Fruit fly (Drosophila melanogaster) whole organism, embryonic: ENCODE measurements around the gene CG6230.

Source experiments
- CG10543 ChIP-seq: fragments of 200-800 bp; sonication (Bioruptor generic); optimal IDR thresholded peaks from 3 replicates; lab custom pipeline; 2017; ENCODE audit warnings: missing biosample characterization, mild to moderate bottlenecking, missing genetic modification characterization, moderate library complexity
- CG10565 ChIP-seq: fragments of 200-800 bp; sonication (Bioruptor generic); optimal IDR thresholded peaks from 3 replicates; lab custom pipeline; 2016; ENCODE audit warnings: missing biosample characterization, mild to moderate bottlenecking, missing genetic modification characterization
- CG12071 ChIP-seq: fragments of 200-800 bp; sonication (Bioruptor generic); optimal IDR thresholded peaks from 3 replicates; lab custom pipeline; 2018; ENCODE audit warnings: missing biosample characterization, mild to moderate bottlenecking, missing genetic modification characterization
- CG12155 ChIP-seq: fragments of 200-800 bp; sonication (Bioruptor generic); optimal IDR thresholded peaks from 3 replicates; lab custom pipeline; 2016; ENCODE audit warnings: missing biosample characterization, missing genetic modification characterization
- CG12744 ChIP-seq: fragments of 200-800 bp; sonication (Bioruptor generic); optimal IDR thresholded peaks from 2 replicates; lab custom pipeline; 2016; ENCODE audit warnings: missing biosample characterization, missing genetic modification characterization
- CG16863 ChIP-seq: fragments of 200-800 bp; sonication (Bioruptor generic); optimal IDR thresholded peaks from 3 replicates; lab custom pipeline; 2016; ENCODE audit warnings: missing biosample characterization, missing genetic modification characterization
- CG17568 ChIP-seq: fragments of 200-800 bp; sonication (Bioruptor generic); optimal IDR thresholded peaks from 2 replicates; lab custom pipeline; 2018; ENCODE audit warnings: missing biosample characterization, mild to moderate bottlenecking, missing genetic modification characterization, moderate library complexity
- CG18599 ChIP-seq: fragments of 200-800 bp; sonication (Bioruptor generic); optimal IDR thresholded peaks from 3 replicates; lab custom pipeline; 2017; ENCODE audit warnings: missing biosample characterization, missing genetic modification characterization, mild to moderate bottlenecking, moderate library complexity, missing genetic modification reagents
- CG2129 ChIP-seq: fragments of 200-800 bp; sonication (Bioruptor generic); IDR thresholded peaks from 2 replicates; pipeline ENCODE4 v1.3.6; 2022; ENCODE audit warnings: missing biosample characterization, missing genetic modification characterization; ENCODE audit not compliant: partially characterized antibody
- CG4854 ChIP-seq: fragments of 200-800 bp; sonication (Bioruptor generic); optimal IDR thresholded peaks from 2 replicates; lab custom pipeline; 2016; ENCODE audit warnings: missing biosample characterization, missing genetic modification characterization, inconsistent platforms
- CG6689 ChIP-seq: fragments of 200-800 bp; sonication (Bioruptor generic); IDR thresholded peaks from 2 replicates; pipeline ENCODE4 v1.3.6; 2022; ENCODE audit warnings: missing biosample characterization, missing genetic modification characterization
- CG8089 ChIP-seq: fragments of 200-800 bp; sonication (Bioruptor generic); optimal IDR thresholded peaks from 3 replicates; lab custom pipeline; 2016; ENCODE audit warnings: missing biosample characterization, missing genetic modification characterization
- CG8359 ChIP-seq: fragments of 200-800 bp; sonication (Bioruptor generic); optimal IDR thresholded peaks from 2 replicates; lab custom pipeline; 2017; ENCODE audit warnings: missing biosample characterization, mild to moderate bottlenecking, missing genetic modification characterization, borderline replicate concordance
- Dp ChIP-seq: fragments of 200-800 bp; sonication (Bioruptor generic); optimal IDR thresholded peaks from 2 replicates; lab custom pipeline; 2018; ENCODE audit warnings: missing biosample characterization, mild to moderate bottlenecking, missing genetic modification characterization, moderate library complexity
- HmgZ ChIP-seq: fragments of 200-800 bp; sonication (Bioruptor generic); optimal IDR thresholded peaks from 2 replicates; lab custom pipeline; 2018; ENCODE audit warnings: missing biosample characterization, mild to moderate bottlenecking, missing genetic modification characterization
- Jarid2 ChIP-seq: fragments of 200-800 bp; sonication (Bioruptor generic); optimal IDR thresholded peaks from 3 replicates; lab custom pipeline; 2017; ENCODE audit warnings: mild to moderate bottlenecking, missing biosample characterization, missing genetic modification reagents, missing genetic modification characterization
- MBD-R2 ChIP-seq: fragments of 200-800 bp; sonication (Bioruptor generic); IDR thresholded peaks from 2 replicates; pipeline ENCODE4 v1.3.6; 2022; ENCODE audit warnings: missing biosample characterization, missing genetic modification characterization
- Med ChIP-seq: fragments of 200-800 bp; sonication (Bioruptor generic); peaks from one replicate; lab custom pipeline; 2016; ENCODE audit warnings: missing biosample characterization, missing genetic modification characterization, mild to moderate bottlenecking, inconsistent platforms, moderate library complexity
- Oli ChIP-seq: fragments of 200-800 bp; sonication (Bioruptor generic); optimal IDR thresholded peaks from 2 replicates; lab custom pipeline; 2018; ENCODE audit warnings: missing biosample characterization, mild to moderate bottlenecking, missing genetic modification characterization, moderate library complexity
- Opbp ChIP-seq: fragments of 200-800 bp; sonication (Bioruptor generic); IDR thresholded peaks from 3 replicates; pipeline ENCODE4 v1.3.6; 2022; ENCODE audit warnings: missing biosample characterization, missing genetic modification characterization; ENCODE audit not compliant: partially characterized antibody
- Pdp1 ChIP-seq, 2 experiments: fragments of 200-800 bp; sonication (Bioruptor generic); optimal IDR thresholded peaks; 3 replicates each; lab custom pipeline; 2016; ENCODE audit warnings: missing biosample characterization in 2 of 2, missing genetic modification characterization in 2 of 2, mild to moderate bottlenecking in 1 of 2, moderate library complexity in 1 of 2
- Tbp ChIP-seq: fragments of >200 bp; optimal IDR thresholded peaks from 2 replicates; lab custom pipeline; 2018; ENCODE audit warnings: missing biosample characterization, missing genetic modification characterization
- Usf ChIP-seq: fragments of 200-800 bp; sonication (Bioruptor generic); optimal IDR thresholded peaks from 2 replicates; lab custom pipeline; 2017; ENCODE audit warnings: missing genotype, missing biosample characterization, missing genetic modification characterization
- Xrp1 ChIP-seq: fragments of 200-800 bp; sonication (Bioruptor generic); IDR thresholded peaks from 2 replicates; pipeline ENCODE4 v1.3.6; 2022; ENCODE audit warnings: missing biosample characterization, missing genetic modification characterization
- abd-A ChIP-seq: fragments of 200-800 bp; sonication (Bioruptor generic); optimal IDR thresholded peaks from 3 replicates; lab custom pipeline; 2019; ENCODE audit warnings: missing biosample characterization, mild to moderate bottlenecking, missing genetic modification characterization, moderate library complexity
- al ChIP-seq: fragments of 200-800 bp; sonication (Bioruptor generic); IDR thresholded peaks from 2 replicates; pipeline ENCODE4 v1.3.6; 2022; ENCODE audit warnings: missing biosample characterization, missing genetic modification characterization
- az2 ChIP-seq: fragments of 200-800 bp; sonication (Bioruptor generic); optimal IDR thresholded peaks from 3 replicates; lab custom pipeline; 2016; ENCODE audit warnings: missing biosample characterization, missing genetic modification characterization
- corto ChIP-seq: fragments of 200-800 bp; sonication (Bioruptor generic); optimal IDR thresholded peaks from 2 replicates; lab custom pipeline; 2016; ENCODE audit warnings: missing biosample characterization, mild to moderate bottlenecking, missing genetic modification characterization, moderate library complexity
- emc ChIP-seq: fragments of 200-800 bp; sonication (Bioruptor generic); optimal IDR thresholded peaks from 2 replicates; lab custom pipeline; 2016; ENCODE audit warnings: missing biosample characterization, missing genetic modification characterization
- esg ChIP-seq: fragments of 200-800 bp; sonication (Bioruptor generic); conservative IDR thresholded peaks from 2 replicates; pipeline ENCODE4 v1.3.6; 2022; ENCODE audit warnings: missing biosample characterization, missing genetic modification characterization
- fd64A ChIP-seq: fragments of 200-800 bp; sonication (Bioruptor generic); optimal IDR thresholded peaks from 3 replicates; lab custom pipeline; 2018; ENCODE audit warnings: missing biosample characterization, mild to moderate bottlenecking, missing genetic modification characterization
- ftz-f1 ChIP-seq: fragments of 200-800 bp; sonication (Bioruptor generic); optimal IDR thresholded peaks from 2 replicates; lab custom pipeline; 2016; ENCODE audit warnings: missing biosample characterization, missing genetic modification characterization
- hth ChIP-seq: fragments of >200 bp; optimal IDR thresholded peaks from 2 replicates; lab custom pipeline; 2017; ENCODE audit warnings: inconsistent platforms
- ind ChIP-seq: fragments of 200-800 bp; sonication (Bioruptor generic); optimal IDR thresholded peaks from 3 replicates; lab custom pipeline; 2016; ENCODE audit warnings: missing biosample characterization, missing genetic modification characterization
- knrl ChIP-seq: fragments of 200-800 bp; sonication (Bioruptor generic); IDR thresholded peaks from 3 replicates; pipeline ENCODE4 v1.3.6; 2022; ENCODE audit warnings: missing biosample characterization, missing genetic modification characterization; ENCODE audit not compliant: partially characterized antibody
- mirr ChIP-seq: fragments of 200-800 bp; sonication (Bioruptor generic); optimal IDR thresholded peaks from 3 replicates; lab custom pipeline; 2018; ENCODE audit warnings: missing biosample characterization, mild to moderate bottlenecking, missing genetic modification characterization
- onecut ChIP-seq: fragments of 200-800 bp; sonication (Bioruptor generic); IDR thresholded peaks from 2 replicates; pipeline ENCODE4 v1.3.6; 2022; ENCODE audit warnings: missing biosample characterization, missing genetic modification characterization
- pita ChIP-seq: fragments of 200-800 bp; sonication (Bioruptor generic); optimal IDR thresholded peaks from 2 replicates; lab custom pipeline; 2017; ENCODE audit warnings: missing biosample characterization, mild to moderate bottlenecking, missing genetic modification characterization
- prd ChIP-seq, 3 experiments: fragments of >200 bp in 2 of 3; fragments of 200-800 bp in 1 of 3; sonication (Bioruptor generic) in 1 of 3; optimal IDR thresholded peaks in 2 of 3; IDR thresholded peaks in 1 of 3; 2 replicates in 2 of 3; 3 replicates in 1 of 3; pipeline versions ENCODE4 v1.3.6 to Lab custom; 2017 to 2022; ENCODE audit warnings: missing biosample characterization in 1 of 3, missing genetic modification characterization in 1 of 3
- seq ChIP-seq: fragments of 200-800 bp; sonication (Bioruptor generic); IDR thresholded peaks from 2 replicates; pipeline ENCODE4 v1.3.6; 2022; ENCODE audit warnings: missing biosample characterization, missing genetic modification characterization
- so ChIP-seq: fragments of 200-800 bp; sonication (Bioruptor generic); IDR thresholded peaks from 3 replicates; pipeline ENCODE4 v1.3.6; 2022; ENCODE audit warnings: missing biosample characterization, missing genetic modification characterization
- stc ChIP-seq: fragments of 200-800 bp; sonication (Bioruptor generic); IDR thresholded peaks from 2 replicates; pipeline ENCODE4 v1.3.6; 2022; ENCODE audit warnings: missing biosample characterization, missing genetic modification characterization
- tin ChIP-seq: fragments of 200-800 bp; sonication (Bioruptor generic); optimal IDR thresholded peaks from 3 replicates; lab custom pipeline; 2016; ENCODE audit warnings: missing biosample characterization, missing genetic modification characterization
- tup ChIP-seq: fragments of 200-800 bp; sonication (Bioruptor generic); optimal IDR thresholded peaks from 2 replicates; lab custom pipeline; 2016; ENCODE audit warnings: missing biosample characterization, mild to moderate bottlenecking, missing genetic modification characterization, moderate library complexity
- vfl ChIP-seq: fragments of 200-800 bp; sonication (Bioruptor generic); optimal IDR thresholded peaks from 2 replicates; lab custom pipeline; 2016; ENCODE audit warnings: missing biosample characterization, missing genetic modification characterization
- vvl ChIP-seq: fragments of 200-800 bp; sonication (Bioruptor generic); IDR thresholded peaks from 2 replicates; pipeline ENCODE4 v1.3.6; 2022; ENCODE audit warnings: missing biosample characterization, missing genetic modification characterization
- z ChIP-seq: fragments of 200-800 bp; sonication (Bioruptor generic); IDR thresholded peaks from 3 replicates; pipeline ENCODE4 v1.3.6; 2022; ENCODE audit warnings: missing biosample characterization, missing genetic modification characterization

Gene CG6230

dm6 chr2L:11167997-11168396, 47.9 kb upstream of the CG6230 start (continued):
- TF ChIP-seq so (GFP tag; lab: Robert Waterston, UW) (0 out of 3 replicates have a peak, but pooled peaks have one; percentile 13), Opbp (GFP tag; lab: Robert Waterston, UW) (peak; percentile 20; the same call in 1 of the 3 replicates), seq (GFP tag; lab: Robert Waterston, UW) (peak; percentile 59; the same call in 1 of the 2 replicates), abd-A (tag; lab: Kevin White, UChicago) (peak; percentile 84), Usf (no peak), CG12071 (GFP tag; lab: Kevin White, UChicago) (peak; percentile 10), vvl (GFP tag; lab: Robert Waterston, UW) (0 out of 2 replicates have a peak, but pooled peaks have one; percentile 7), CG10543 (peak; percentile 32), tup (GFP tag; lab: Kevin White, UChicago) (no peak), MBD-R2 (GFP tag; lab: Robert Waterston, UW) (peak; percentile 70), knrl (GFP tag; lab: Robert Waterston, UW) (0 out of 3 replicates have a peak, but pooled peaks have one; percentile 31)

- TF ChIP-seq prd (optimal IDR thresholded peaks at IDR 0.05; lab: Kevin White, UChicago) (no peak), prd (GFP tag; IDR thresholded peaks at IDR 0.05; lab: Robert Waterston, UW) (no peak; the same call in 2 of the 3 replicates), CG18599 (GFP tag; lab: Kevin White, UChicago) (peak; percentile 25), CG17568 (no peak), Jarid2 (GFP tag; lab: Kevin White, UChicago) (no peak), fd64A (GFP tag; lab: Kevin White, UChicago) (no peak), pita (GFP tag; lab: Kevin White, UChicago) (no peak), CG8359 (GFP tag; lab: Kevin White, UChicago) (no peak), hth (no peak), onecut (GFP tag; lab: Robert Waterston, UW) (no peak), CG4854 (no peak), CG6689 (GFP tag; lab: Robert Waterston, UW) (0 out of 2 replicates have a peak, but pooled peaks have one; percentile 7), corto (GFP tag; lab: Kevin White, UChicago) (peak; percentile 61), Xrp1 (GFP tag; lab: Robert Waterston, UW) (no peak; the same call in 1 of the 2 replicates), ftz-f1 (GFP tag; lab: Kevin White, UChicago) (no peak), ind (GFP tag; lab: Kevin White, UChicago) (peak; percentile 29), tin (GFP tag; lab: Kevin White, UChicago) (no peak), CG2129 (GFP tag; lab: Robert Waterston, UW) (no peak), CG10565 (GFP tag; lab: Kevin White, UChicago) (no peak), CG12155 (peak; percentile 20), CG16863 (GFP tag; lab: Kevin White, UChicago) (no peak), HmgZ (tag; lab: Kevin White, UChicago) (no peak), esg (GFP tag; lab: Robert Waterston, UW) (0 out of 2 replicates have a peak, but pooled peaks have one; percentile 13), vfl (GFP tag; lab: Kevin White, UChicago) (no peak), Pdp1 (GFP tag; optimal IDR thresholded peaks at IDR 0.05; lab: Kevin White, UChicago) (no peak), Oli (tag; lab: Kevin White, UChicago) (no peak), al (GFP tag; lab: Robert Waterston, UW) (no peak), mirr (GFP tag; lab: Kevin White, UChicago) (no peak), CG12744 (no peak), Tbp (GFP tag; lab: Kevin White, UChicago) (no peak), Dp (GFP tag; lab: Kevin White, UChicago) (no peak), emc (no peak), stc (GFP tag; lab: Robert Waterston, UW) (no peak), z (GFP tag; lab: Robert Waterston, UW) (no peak), CG8089 (GFP tag; lab: Kevin White, UChicago) (no peak), Med (GFP tag; lab: Kevin White, UChicago) (peak; percentile 63), az2 (peak; percentile 21)
Observed at dm6 chr2L:11155166-11155958, 35.2 kb upstream of the CG6230 start, which contains the start of gene CG6287. Gene CG6287 (minus strand): TSS chr2L:11155721.
